Worm (Caenorhabditis elegans) whole organism, L1 larva: Measurements from ENCODE around the gene C14F11.7.
A peak's percentile ranks its signal among the peaks of the same experiment; 100 is the strongest.

Experiments used
- C04F5.9 ChIP-seq: sonication (generic microtip); optimal IDR thresholded peaks from 2 replicates; lab custom pipeline; 2016; ENCODE audit warnings: missing genetic modification characterization, missing compliant biosample characterization
- aha-1 ChIP-seq: fragments of 150-350 bp; optimal IDR thresholded peaks from 2 replicates; lab custom pipeline; 2014; ENCODE audit warnings: missing biosample characterization, missing genetic modification characterization
- ceh-8 ChIP-seq: fragments of 200-800 bp; sonication (Bioruptor generic); optimal IDR thresholded peaks from 2 replicates; lab custom pipeline; 2018; ENCODE audit warnings: mild to moderate bottlenecking, missing genetic modification characterization, moderate library complexity, missing compliant biosample characterization
- ceh-88 ChIP-seq: fragments of 200-800 bp; sonication (Bioruptor generic); IDR thresholded peaks from 2 replicates; pipeline ENCODE4 v1.3.6; 2022; ENCODE audit warnings: missing genetic modification characterization, missing compliant biosample characterization
- ces-1 ChIP-seq: fragments of 150-350 bp; optimal IDR thresholded peaks from 2 replicates; lab custom pipeline; 2014; ENCODE audit warnings: missing biosample characterization, missing genetic modification reagents, missing genetic modification characterization
- dsc-1 ChIP-seq: sonication (generic microtip); optimal IDR thresholded peaks from 2 replicates; lab custom pipeline; 2016; ENCODE audit warnings: mild to moderate bottlenecking, missing genetic modification characterization, missing compliant biosample characterization
- efl-1 ChIP-seq, 4 experiments: fragments of 150-350 bp; optimal IDR thresholded peaks in 3 of 4; peaks in 1 of 4; 1 replicate in 1 of 4; 2 replicates in 3 of 4; lab custom pipeline; 2014; ENCODE audit warnings: missing biosample characterization in 2 of 4, missing genetic modification characterization in 2 of 4, missing genetic modification reagents in 2 of 4
- egl-13 ChIP-seq: sonication (generic microtip); optimal IDR thresholded peaks from 2 replicates; lab custom pipeline; 2016; ENCODE audit warnings: missing genotype, missing genetic modification reagents, missing genetic modification characterization, missing compliant biosample characterization
- elt-2 ChIP-seq: sonication (generic microtip); optimal IDR thresholded peaks from 2 replicates; lab custom pipeline; 2016; ENCODE audit warnings: missing genetic modification characterization, mild to moderate bottlenecking, inconsistent platforms, missing compliant biosample characterization, missing genetic modification reagents
- ets-5 ChIP-seq: fragments of 200-800 bp; sonication (Bioruptor generic); IDR thresholded peaks from 2 replicates; pipeline ENCODE4 v1.3.6; 2022; ENCODE audit warnings: missing genetic modification characterization, missing compliant biosample characterization
- fkh-10 ChIP-seq: sonication (generic microtip); optimal IDR thresholded peaks from 2 replicates; lab custom pipeline; 2017; ENCODE audit warnings: missing biosample characterization, missing genetic modification reagents, missing genetic modification characterization
- fkh-8 ChIP-seq: sonication (generic microtip); optimal IDR thresholded peaks from 2 replicates; lab custom pipeline; 2016; ENCODE audit warnings: mild to moderate bottlenecking, missing genetic modification characterization, missing compliant biosample characterization
- fos-1 ChIP-seq: fragments of 150-350 bp; optimal IDR thresholded peaks from 2 replicates; lab custom pipeline; 2014; ENCODE audit warnings: missing biosample characterization, missing genetic modification characterization
- grh-1 ChIP-seq: fragments of 200-800 bp; sonication (Bioruptor generic); IDR thresholded peaks from 2 replicates; pipeline ENCODE4 v1.3.6; 2022; ENCODE audit warnings: missing genetic modification reagents, missing genetic modification characterization, missing compliant biosample characterization
- hlh-17 ChIP-seq: fragments of 200-800 bp; sonication (Bioruptor generic); optimal IDR thresholded peaks from 2 replicates; lab custom pipeline; 2018; ENCODE audit warnings: missing genetic modification characterization, mild to moderate bottlenecking, missing compliant biosample characterization, moderate library complexity, borderline replicate concordance
- hlh-4 ChIP-seq: sonication (generic microtip); optimal IDR thresholded peaks from 2 replicates; lab custom pipeline; 2016; ENCODE audit warnings: mild to moderate bottlenecking, missing genetic modification characterization, missing compliant biosample characterization
- lin-13 ChIP-seq: fragments of 150-350 bp; optimal IDR thresholded peaks from 2 replicates; lab custom pipeline; 2014; ENCODE audit warnings: missing biosample characterization, missing genetic modification reagents, missing genetic modification characterization
- lin-14 ChIP-seq: fragments of 200-800 bp; sonication (Bioruptor generic); optimal IDR thresholded peaks from 2 replicates; lab custom pipeline; 2018; ENCODE audit warnings: mild to moderate bottlenecking, missing genetic modification characterization, moderate library complexity, missing compliant biosample characterization
- lin-15B ChIP-seq: fragments of 150-350 bp; sonication (generic microtip); optimal IDR thresholded peaks from 3 replicates; lab custom pipeline; 2014; ENCODE audit warnings: missing biosample characterization, missing genetic modification characterization
- lsy-2 ChIP-seq, 2 experiments: fragments of 150-350 bp; optimal IDR thresholded peaks; 2 replicates each; lab custom pipeline; 2014; ENCODE audit warnings: missing biosample characterization in 2 of 2, missing genetic modification characterization in 2 of 2
- mep-1 ChIP-seq: fragments of 150-350 bp; optimal IDR thresholded peaks from 2 replicates; lab custom pipeline; 2014; ENCODE audit warnings: missing biosample characterization, missing genetic modification characterization
- nhr-11 ChIP-seq: fragments of 150-350 bp; optimal IDR thresholded peaks from 2 replicates; lab custom pipeline; 2014; ENCODE audit warnings: missing biosample characterization, missing genetic modification characterization
- nhr-12 ChIP-seq: sonication (generic microtip); optimal IDR thresholded peaks from 2 replicates; lab custom pipeline; 2017; ENCODE audit warnings: missing biosample characterization, missing genetic modification characterization
- nhr-19 ChIP-seq: fragments of 200-800 bp; sonication (Bioruptor generic); conservative IDR thresholded peaks from 2 replicates; pipeline ENCODE4 v1.3.6; 2022; ENCODE audit warnings: missing genetic modification characterization, missing compliant biosample characterization
- nhr-47 ChIP-seq: sonication (generic microtip); optimal IDR thresholded peaks from 2 replicates; lab custom pipeline; 2016; ENCODE audit warnings: mild to moderate bottlenecking, missing genetic modification characterization, moderate library complexity, missing compliant biosample characterization
- nhr-77 ChIP-seq: fragments of 150-350 bp; optimal IDR thresholded peaks from 2 replicates; lab custom pipeline; 2014; ENCODE audit warnings: missing biosample characterization, missing genetic modification characterization
- nhr-85 ChIP-seq: sonication (generic microtip); peaks from one replicate; lab custom pipeline; 2016; ENCODE audit warnings: missing genetic modification characterization, inconsistent platforms, missing compliant biosample characterization
- pag-3 ChIP-seq: sonication (generic microtip); optimal IDR thresholded peaks from 2 replicates; lab custom pipeline; 2017; ENCODE audit warnings: missing genetic modification characterization, mild to moderate bottlenecking, missing compliant biosample characterization, antibody characterized with exemption, borderline replicate concordance; ENCODE audit not compliant: insufficient read depth
- pax-3 ChIP-seq: fragments of 200-800 bp; sonication (Bioruptor generic); optimal IDR thresholded peaks from 2 replicates; lab custom pipeline; 2018; ENCODE audit warnings: mild to moderate bottlenecking, missing genetic modification characterization, moderate library complexity, missing compliant biosample characterization
- pqm-1 ChIP-seq: sonication (generic microtip); optimal IDR thresholded peaks from 3 replicates; lab custom pipeline; 2017; ENCODE audit warnings: missing biosample characterization, missing genetic modification characterization
- snpc-4 ChIP-seq: fragments of 150-350 bp; optimal IDR thresholded peaks from 2 replicates; lab custom pipeline; 2014; ENCODE audit warnings: missing biosample characterization, missing genetic modification characterization
- sox-4 ChIP-seq: sonication (generic microtip); optimal IDR thresholded peaks from 2 replicates; lab custom pipeline; 2016; ENCODE audit warnings: missing genetic modification characterization, missing compliant biosample characterization
- sup-37 ChIP-seq: fragments of 200-800 bp; sonication (Bioruptor generic); optimal IDR thresholded peaks from 2 replicates; lab custom pipeline; 2018; ENCODE audit warnings: mild to moderate bottlenecking, missing genetic modification characterization, missing compliant biosample characterization
- tbx-2 ChIP-seq: sonication (generic microtip); optimal IDR thresholded peaks from 2 replicates; lab custom pipeline; 2016; ENCODE audit warnings: missing genetic modification characterization, missing compliant biosample characterization
- tlp-1 ChIP-seq: fragments of 150-350 bp; optimal IDR thresholded peaks from 2 replicates; lab custom pipeline; 2014; ENCODE audit warnings: missing biosample characterization, missing genetic modification characterization
- unc-62 ChIP-seq: fragments of 150-350 bp; optimal IDR thresholded peaks from 2 replicates; lab custom pipeline; 2014; ENCODE audit warnings: missing biosample characterization, missing genetic modification reagents, missing genetic modification characterization
- unc-98 ChIP-seq: fragments of 200-800 bp; sonication (Bioruptor generic); IDR thresholded peaks from 2 replicates; pipeline ENCODE4 v1.3.6; 2022; ENCODE audit warnings: missing genetic modification characterization, missing compliant biosample characterization
- vab-15 ChIP-seq: sonication (generic microtip); optimal IDR thresholded peaks from 2 replicates; lab custom pipeline; 2017; ENCODE audit warnings: missing genotype, mild to moderate bottlenecking, missing genetic modification characterization, missing compliant biosample characterization
- zag-1 ChIP-seq: fragments of 150-350 bp; optimal IDR thresholded peaks from 2 replicates; lab custom pipeline; 2014; ENCODE audit warnings: missing biosample characterization, missing genetic modification characterization
- zip-4 ChIP-seq: fragments of 200-800 bp; sonication (Bioruptor generic); optimal IDR thresholded peaks from 2 replicates; lab custom pipeline; 2018; ENCODE audit warnings: mild to moderate bottlenecking, missing genetic modification characterization, moderate library complexity, missing compliant biosample characterization

C14F11.7 gene

DNA sequence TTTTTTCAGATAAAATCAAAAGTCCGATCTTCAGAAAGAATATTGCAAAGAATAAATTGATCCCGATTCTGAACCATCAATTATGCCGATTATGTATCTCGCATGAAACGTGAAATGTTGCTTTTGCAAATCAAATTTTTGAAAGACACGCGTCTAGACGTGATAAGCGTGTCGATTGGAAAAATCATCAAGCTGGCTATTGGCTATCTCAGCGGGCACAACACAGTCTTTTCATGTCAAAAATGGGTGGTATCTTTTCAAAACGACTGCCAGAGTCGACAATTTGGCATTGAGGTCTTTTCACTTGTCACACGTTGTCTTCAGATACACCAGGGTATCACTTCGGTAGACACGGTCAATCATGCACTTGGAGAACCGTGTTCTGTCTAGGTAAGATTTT is 11.7 kb downstream of the C14F11.7 start, which contains the start of gene daf-9:
TSS of gene daf-9 (plus strand) at position 301 of the 400 bp plus-strand sequence.
- TF ChIP-seq nhr-85, result no peak
- TF ChIP-seq pqm-1 (tag; lab: Kevin White, UChicago), result no peak
- no peak for TF ChIP-seq nhr-19 (GFP tag; lab: Robert Waterston, UW)
- TF ChIP-seq aha-1 (tag; lab: Kevin White, UChicago), result no peak
- no peak for TF ChIP-seq fkh-8 (tag; lab: Kevin White, UChicago)
- no peak for TF ChIP-seq ceh-8 (GFP tag; lab: Kevin White, UChicago)
- TF ChIP-seq hlh-4 (tag; lab: Kevin White, UChicago), result no peak
- no peak for TF ChIP-seq lin-15B (tag; lab: Kevin White, UChicago)
- no peak for TF ChIP-seq egl-13

DNA sequence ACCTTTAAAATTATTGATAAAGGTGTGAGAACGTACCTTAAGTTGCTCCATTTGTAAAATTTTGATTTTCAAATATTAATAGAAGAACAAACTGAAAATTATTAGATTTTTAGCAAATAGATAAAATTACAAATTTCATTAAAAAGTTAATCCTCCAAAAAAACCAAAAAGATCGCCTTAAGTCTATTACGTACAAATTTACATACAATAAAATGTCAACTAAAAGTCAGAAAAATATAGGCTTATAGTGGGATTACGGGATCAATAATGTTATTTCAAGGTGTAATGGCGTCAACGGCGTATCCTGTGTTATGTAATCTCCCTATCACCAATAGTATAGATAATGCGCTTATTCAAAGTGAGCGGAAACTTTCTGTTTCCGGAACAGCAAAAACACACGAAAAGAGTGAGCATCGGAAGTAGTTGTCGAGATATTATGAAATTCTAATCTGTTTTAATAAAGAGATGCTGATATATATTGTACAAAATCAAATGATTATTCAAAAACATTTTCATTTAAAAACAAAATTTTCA is 14.1 kb downstream of the C14F11.7 start, which contains the start of gene ceh-54:
TSS of gene ceh-54 (minus strand) at position 51 of the 534 bp plus-strand sequence.
- TF ChIP-seq nhr-47 (tag; lab: Kevin White, UChicago), result peak; percentile 8
- peak; percentile 75 for TF ChIP-seq dsc-1 (tag; lab: Kevin White, UChicago)
- TF ChIP-seq tbx-2 (tag; lab: Kevin White, UChicago), result no peak
- no peak for TF ChIP-seq ces-1 (GFP tag; lab: Kevin White, UChicago)
- TF ChIP-seq sox-4 (tag; lab: Kevin White, UChicago), result no peak
- no peak for TF ChIP-seq nhr-11 (tag; lab: Kevin White, UChicago)
- TF ChIP-seq nhr-12 (tag; lab: Kevin White, UChicago), result no peak
- no peak for TF ChIP-seq mep-1
- no peak for TF ChIP-seq efl-1 (optimal IDR thresholded peaks at IDR 0.05; lab: Kevin White, UChicago)
- TF ChIP-seq efl-1 (GFP tag; optimal IDR thresholded peaks at IDR 0.05 in 1 of 2; lab: Kevin White, UChicago), result no peak
- no peak for TF ChIP-seq unc-98 (GFP tag; lab: Robert Waterston, UW)
- no peak for TF ChIP-seq lsy-2 (tag; optimal IDR thresholded peaks at IDR 0.05; lab: Kevin White, UChicago)
- no peak for TF ChIP-seq lin-14
- TF ChIP-seq ets-5, result no peak
- TF ChIP-seq C04F5.9 (tag; lab: Kevin White, UChicago), result no peak
- no peak for TF ChIP-seq nhr-19 (GFP tag; lab: Robert Waterston, UW)
- no peak for TF ChIP-seq snpc-4 (tag; lab: Kevin White, UChicago)
- TF ChIP-seq hlh-17 (GFP tag; lab: Kevin White, UChicago), result no peak
- no peak for TF ChIP-seq elt-2 (tag; lab: Kevin White, UChicago)
- no peak for TF ChIP-seq fkh-10 (GFP tag; lab: Kevin White, UChicago)
- TF ChIP-seq vab-15 (tag; lab: Kevin White, UChicago), result no peak
- TF ChIP-seq pag-3 (tag; lab: Kevin White, UChicago), result no peak
- no peak for TF ChIP-seq ceh-88 (GFP tag; lab: Robert Waterston, UW)
- no peak for TF ChIP-seq zip-4
- TF ChIP-seq grh-1 (GFP tag; lab: Robert Waterston, UW), result no peak
- peak; percentile 65 for TF ChIP-seq egl-13
- no peak for TF ChIP-seq hlh-4 (tag; lab: Kevin White, UChicago)

DNA sequence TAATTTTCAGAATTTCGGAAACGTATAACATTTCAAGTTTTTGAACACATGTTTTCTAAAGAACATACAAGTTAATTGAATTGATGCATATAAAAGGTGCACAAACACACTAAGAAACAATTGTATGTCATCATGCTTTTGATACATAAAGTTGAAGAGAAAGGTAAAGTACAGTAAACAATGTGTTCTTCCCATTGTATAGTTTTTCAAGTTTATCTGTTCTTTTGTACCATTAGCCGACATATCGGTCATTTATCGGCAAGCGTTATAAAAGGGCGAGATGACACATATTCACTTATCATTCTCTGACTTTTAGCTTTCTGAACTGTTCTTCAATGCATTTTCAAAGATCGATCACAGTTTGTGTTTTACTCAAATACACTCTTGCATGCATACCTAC is 18.4 kb downstream of the C14F11.7 start, which contains the start of gene T13C5.9:
TSS of gene T13C5.9 (plus strand) at position 301 of the 400 bp plus-strand sequence.
- TF ChIP-seq lin-13 (GFP tag; lab: Kevin White, UChicago) (no peak), nhr-12 (tag; lab: Kevin White, UChicago) (no peak), nhr-19 (GFP tag; lab: Robert Waterston, UW) (no peak), mep-1 (no peak), ceh-88 (GFP tag; lab: Robert Waterston, UW) (no peak), pax-3 (tag; lab: Kevin White, UChicago) (no peak), unc-62 (GFP tag; lab: Kevin White, UChicago) (no peak), C04F5.9 (tag; lab: Kevin White, UChicago) (no peak), nhr-11 (tag; lab: Kevin White, UChicago) (no peak), lin-15B (tag; lab: Kevin White, UChicago) (no peak), zag-1 (tag; lab: Kevin White, UChicago) (no peak), sup-37 (GFP tag; lab: Kevin White, UChicago) (no peak), nhr-77 (tag; lab: Kevin White, UChicago) (no peak), fos-1 (tag; lab: Kevin White, UChicago) (no peak), tlp-1 (no peak)
